Worm (Caenorhabditis elegans): ENCODE results near the gene htp-2.

The htp-2 gene

ce11 chrIV:6432375-6432774, 13.1 kb downstream of the htp-2 start:
- TF ChIP-seq B0310.2 (tag; optimal IDR thresholded peaks at IDR 0.05) = no peak
- no peak for TF ChIP-seq scrt-1 (GFP tag; IDR thresholded peaks at IDR 0.05)
- no peak for TF ChIP-seq ceh-13 (GFP tag; optimal IDR thresholded peaks at IDR 0.05)
- no peak for TF ChIP-seq hmg-4 (GFP tag; optimal IDR thresholded peaks at IDR 0.05)

- no peak for TF ChIP-seq B0310.2 (tag; optimal IDR thresholded peaks at IDR 0.05)
- TF ChIP-seq aly-1 (tag; optimal IDR thresholded peaks at IDR 0.05) = no peak
- TF ChIP-seq ceh-13 (GFP tag; optimal IDR thresholded peaks at IDR 0.05) = no peak
- TF ChIP-seq hnd-1 (tag; optimal IDR thresholded peaks at IDR 0.05) = no peak
- no peak for TF ChIP-seq hmg-4 (GFP tag; optimal IDR thresholded peaks at IDR 0.05)
- no peak for TF ChIP-seq ets-7 (tag; optimal IDR thresholded peaks at IDR 0.05)
- TF ChIP-seq ceh-36 (tag; optimal IDR thresholded peaks at IDR 0.05) = no peak
- no peak for TF ChIP-seq ama-1 (optimal IDR thresholded peaks at IDR 0.05)
- no peak for TF ChIP-seq F13C5.2 (tag; optimal IDR thresholded peaks at IDR 0.05)
- no peak for TF ChIP-seq tra-4 (tag; optimal IDR thresholded peaks at IDR 0.05)
Observed at ce11 chrIV:6433424-6433823, 14.1 kb downstream of the htp-2 start.

- TF ChIP-seq ceh-36 (tag; optimal IDR thresholded peaks at IDR 0.05) = no peak
- no peak for TF ChIP-seq tbx-11 (GFP tag; IDR thresholded peaks at IDR 0.05)
Observed at ce11 chrIV:6438051-6438450, 18.7 kb downstream of the htp-2 start, which contains the start of gene dlc-5. Gene dlc-5 (plus strand): TSS chrIV:6438204.

ce11 chrIV:6441601-6442000, 22.3 kb downstream of the htp-2 start, which contains the start of gene Y73B6BL.31:
Gene Y73B6BL.31 (plus strand): TSS chrIV:6441901.
- no peak for TF ChIP-seq B0310.2 (tag; optimal IDR thresholded peaks at IDR 0.05)
- no peak for TF ChIP-seq tbx-37 (GFP tag; conservative IDR thresholded peaks at IDR 0.05)
- no peak for TF ChIP-seq hmg-4 (GFP tag; optimal IDR thresholded peaks at IDR 0.05)
- TF ChIP-seq hmbx-1 (tag; optimal IDR thresholded peaks at IDR 0.05) = no peak
- TF ChIP-seq aly-1 (tag; optimal IDR thresholded peaks at IDR 0.05) = no peak
- no peak for TF ChIP-seq ceh-36 (tag; optimal IDR thresholded peaks at IDR 0.05)
- no peak for TF ChIP-seq ceh-13 (GFP tag; optimal IDR thresholded peaks at IDR 0.05)
- no peak for TF ChIP-seq ama-1 (optimal IDR thresholded peaks at IDR 0.05)
- TF ChIP-seq tra-4 (tag; optimal IDR thresholded peaks at IDR 0.05) = no peak
- no peak for TF ChIP-seq tbx-11 (GFP tag; IDR thresholded peaks at IDR 0.05)
- no peak for TF ChIP-seq ets-7 (tag; optimal IDR thresholded peaks at IDR 0.05)
- TF ChIP-seq pes-1 (GFP tag; IDR thresholded peaks at IDR 0.05) = no peak
- no peak for TF ChIP-seq scrt-1 (GFP tag; IDR thresholded peaks at IDR 0.05)
- no peak for TF ChIP-seq flt-1 (GFP tag; IDR thresholded peaks at IDR 0.05)
- no peak for TF ChIP-seq hnd-1 (tag; optimal IDR thresholded peaks at IDR 0.05)
- TF ChIP-seq F13C5.2 (tag; optimal IDR thresholded peaks at IDR 0.05) = no peak

- no peak for TF ChIP-seq hnd-1 (tag; optimal IDR thresholded peaks at IDR 0.05)
- TF ChIP-seq tbx-37 (GFP tag; conservative IDR thresholded peaks at IDR 0.05) = no peak
- TF ChIP-seq flt-1 (GFP tag; IDR thresholded peaks at IDR 0.05) = no peak
- no peak for TF ChIP-seq B0310.2 (tag; optimal IDR thresholded peaks at IDR 0.05)
- TF ChIP-seq F13C5.2 (tag; optimal IDR thresholded peaks at IDR 0.05) = no peak
- no peak for TF ChIP-seq scrt-1 (GFP tag; IDR thresholded peaks at IDR 0.05)
- no peak for TF ChIP-seq sea-1 (GFP tag; conservative IDR thresholded peaks at IDR 0.05)
- TF ChIP-seq tbx-11 (GFP tag; IDR thresholded peaks at IDR 0.05) = no peak
- TF ChIP-seq aly-1 (tag; optimal IDR thresholded peaks at IDR 0.05) = no peak
Observed at ce11 chrIV:6442016-6442618, 22.8 kb downstream of the htp-2 start.

ce11 chrIV:6443018-6443417, 23.7 kb downstream of the htp-2 start:
- TF ChIP-seq hnd-1 (tag; optimal IDR thresholded peaks at IDR 0.05) = no peak
- TF ChIP-seq B0310.2 (tag; optimal IDR thresholded peaks at IDR 0.05) = no peak
- TF ChIP-seq scrt-1 (GFP tag; IDR thresholded peaks at IDR 0.05) = no peak
- no peak for TF ChIP-seq flt-1 (GFP tag; IDR thresholded peaks at IDR 0.05)
- TF ChIP-seq tbx-11 (GFP tag; IDR thresholded peaks at IDR 0.05) = no peak
- no peak for TF ChIP-seq tbx-37 (GFP tag; conservative IDR thresholded peaks at IDR 0.05)
- no peak for TF ChIP-seq ceh-36 (tag; optimal IDR thresholded peaks at IDR 0.05)
- no peak for TF ChIP-seq aly-1 (tag; optimal IDR thresholded peaks at IDR 0.05)
- no peak for TF ChIP-seq ceh-13 (GFP tag; optimal IDR thresholded peaks at IDR 0.05)

ce11 chrIV:6457472-6457871, 38.1 kb downstream of the htp-2 start, which contains the start of gene lgc-10:
Gene lgc-10 (minus strand): TSS chrIV:6457572.
- no peak for TF ChIP-seq flt-1 (GFP tag; IDR thresholded peaks at IDR 0.05)
- TF ChIP-seq tra-4 (tag; optimal IDR thresholded peaks at IDR 0.05) = no peak
- no peak for TF ChIP-seq F13C5.2 (tag; optimal IDR thresholded peaks at IDR 0.05)
- no peak for TF ChIP-seq hmbx-1 (tag; optimal IDR thresholded peaks at IDR 0.05)
- no peak for TF ChIP-seq pes-1 (GFP tag; IDR thresholded peaks at IDR 0.05)
- TF ChIP-seq scrt-1 (GFP tag; IDR thresholded peaks at IDR 0.05) = no peak

- TF ChIP-seq hmg-4 (GFP tag; optimal IDR thresholded peaks at IDR 0.05) (no peak), scrt-1 (GFP tag; IDR thresholded peaks at IDR 0.05) (no peak), tbx-37 (GFP tag; conservative IDR thresholded peaks at IDR 0.05) (no peak), tra-4 (tag; optimal IDR thresholded peaks at IDR 0.05) (no peak)
Observed at ce11 chrIV:6460596-6460995, 41.3 kb downstream of the htp-2 start.

- no peak for TF ChIP-seq hmg-4 (GFP tag; optimal IDR thresholded peaks at IDR 0.05)
- no peak for TF ChIP-seq aly-1 (tag; optimal IDR thresholded peaks at IDR 0.05)
- TF ChIP-seq ceh-36 (tag; optimal IDR thresholded peaks at IDR 0.05) = no peak
- no peak for TF ChIP-seq pes-1 (GFP tag; IDR thresholded peaks at IDR 0.05)
- no peak for TF ChIP-seq B0310.2 (tag; optimal IDR thresholded peaks at IDR 0.05)
- TF ChIP-seq hmbx-1 (tag; optimal IDR thresholded peaks at IDR 0.05) = no peak
- TF ChIP-seq ceh-13 (GFP tag; optimal IDR thresholded peaks at IDR 0.05) = no peak
- no peak for TF ChIP-seq tbx-11 (GFP tag; IDR thresholded peaks at IDR 0.05)
- TF ChIP-seq tbx-37 (GFP tag; conservative IDR thresholded peaks at IDR 0.05) = no peak
- no peak for TF ChIP-seq F13C5.2 (tag; optimal IDR thresholded peaks at IDR 0.05)
- TF ChIP-seq sea-1 (GFP tag; conservative IDR thresholded peaks at IDR 0.05) = no peak
- TF ChIP-seq hnd-1 (tag; optimal IDR thresholded peaks at IDR 0.05) = no peak
- no peak for TF ChIP-seq ama-1 (optimal IDR thresholded peaks at IDR 0.05)
- no peak for TF ChIP-seq tra-4 (tag; optimal IDR thresholded peaks at IDR 0.05)
- TF ChIP-seq scrt-1 (GFP tag; IDR thresholded peaks at IDR 0.05) = no peak
- TF ChIP-seq ets-7 (tag; optimal IDR thresholded peaks at IDR 0.05) = no peak
- no peak for TF ChIP-seq flt-1 (GFP tag; IDR thresholded peaks at IDR 0.05)
Observed at ce11 chrIV:6464005-6464404, 44.7 kb downstream of the htp-2 start, which contains the start of gene acr-25. Gene acr-25 (plus strand): TSS chrIV:6464305.
